Worm (Caenorhabditis elegans) whole organism, late embryonic: Measurements from ENCODE around the gene ZK682.7.

Experiments used
- dve-1 ChIP-seq: sonication (generic microtip); optimal IDR thresholded peaks from 2 replicates; lab custom pipeline; 2017; ENCODE audit warnings: antibody characterized with exemption, mild to moderate bottlenecking, missing genetic modification characterization, missing compliant biosample characterization
- fkh-6 ChIP-seq: sonication (generic microtip); optimal IDR thresholded peaks from 2 replicates; lab custom pipeline; 2016; ENCODE audit warnings: missing genetic modification characterization, missing compliant biosample characterization
- pag-3 ChIP-seq: sonication (generic microtip); optimal IDR thresholded peaks from 2 replicates; lab custom pipeline; 2016; ENCODE audit warnings: missing compliant biosample characterization, missing genetic modification characterization, borderline replicate concordance

ce11 chrV:9273587-9273986 is 18.4 kb downstream of the ZK682.7 start:
- TF ChIP-seq fkh-6 (tag; lab: Kevin White, UChicago) (no peak), dve-1 (tag; lab: Kevin White, UChicago) (no peak), pag-3 (tag; lab: Kevin White, UChicago) (no peak)
